Worm (Caenorhabditis elegans) whole organism, late embryonic: ENCODE data around the gene nhr-270.

Source experiments
- C08G9.2 ChIP-seq: sonication (generic microtip); optimal IDR thresholded peaks from 2 replicates; lab custom pipeline; 2016; ENCODE audit warnings: mild to moderate bottlenecking, missing genetic modification characterization, moderate library complexity, missing compliant biosample characterization
- K02D7.2 ChIP-seq: sonication (generic microtip); optimal IDR thresholded peaks from 2 replicates; lab custom pipeline; 2017; ENCODE audit warnings: mild to moderate bottlenecking, missing genetic modification characterization, missing compliant biosample characterization
- T23F11.4 ChIP-seq: fragments of 200-800 bp; sonication (Bioruptor generic); optimal IDR thresholded peaks from 2 replicates; lab custom pipeline; 2018; ENCODE audit warnings: mild to moderate bottlenecking, missing genetic modification characterization, missing compliant biosample characterization
- ceh-14 ChIP-seq: sonication (generic microtip); optimal IDR thresholded peaks from 2 replicates; lab custom pipeline; 2016; ENCODE audit warnings: missing genotype, missing genetic modification characterization, missing compliant biosample characterization
- ceh-18 ChIP-seq: sonication (generic microtip); optimal IDR thresholded peaks from 2 replicates; lab custom pipeline; 2016; ENCODE audit warnings: missing genetic modification characterization, missing compliant biosample characterization
- ceh-2 ChIP-seq: sonication (generic microtip); optimal IDR thresholded peaks from 2 replicates; lab custom pipeline; 2016; ENCODE audit warnings: missing genotype, missing genetic modification characterization, missing compliant biosample characterization
- ceh-24 ChIP-seq: sonication (generic microtip); optimal IDR thresholded peaks from 2 replicates; lab custom pipeline; 2016; ENCODE audit warnings: mild to moderate bottlenecking, missing genetic modification characterization, missing compliant biosample characterization
- ceh-30 ChIP-seq: fragments of 150-350 bp; optimal IDR thresholded peaks from 2 replicates; lab custom pipeline; 2014; ENCODE audit warnings: missing biosample characterization, missing genetic modification characterization
- ceh-31 ChIP-seq: sonication (generic microtip); optimal IDR thresholded peaks from 2 replicates; lab custom pipeline; 2016; ENCODE audit warnings: missing genetic modification characterization, missing compliant biosample characterization
- ceh-34 ChIP-seq: sonication (generic microtip); optimal IDR thresholded peaks from 2 replicates; lab custom pipeline; 2016; ENCODE audit warnings: mild to moderate bottlenecking, missing genetic modification characterization, missing compliant biosample characterization
- ceh-45 ChIP-seq: fragments of 200-800 bp; sonication (Bioruptor generic); IDR thresholded peaks from 2 replicates; pipeline ENCODE4 v1.3.6; 2022; ENCODE audit warnings: missing genetic modification reagents, missing genetic modification characterization, missing compliant biosample characterization
- ceh-48 ChIP-seq: sonication (generic microtip); optimal IDR thresholded peaks from 2 replicates; lab custom pipeline; 2016; ENCODE audit warnings: missing genetic modification characterization, inconsistent platforms, missing compliant biosample characterization
- ceh-6 ChIP-seq: fragments of 200-800 bp; sonication (Bioruptor generic); optimal IDR thresholded peaks from 2 replicates; lab custom pipeline; 2018; ENCODE audit warnings: mild to moderate bottlenecking, missing genetic modification characterization, missing compliant biosample characterization
- ceh-9 ChIP-seq: sonication (generic microtip); optimal IDR thresholded peaks from 2 replicates; lab custom pipeline; 2016; ENCODE audit warnings: mild to moderate bottlenecking, missing genetic modification characterization, inconsistent platforms, missing compliant biosample characterization
- dve-1 ChIP-seq: sonication (generic microtip); optimal IDR thresholded peaks from 2 replicates; lab custom pipeline; 2017; ENCODE audit warnings: antibody characterized with exemption, mild to moderate bottlenecking, missing genetic modification characterization, missing compliant biosample characterization
- elt-2 ChIP-seq: sonication (generic microtip); optimal IDR thresholded peaks from 2 replicates; lab custom pipeline; 2016; ENCODE audit warnings: missing genetic modification reagents, missing genetic modification characterization, missing compliant biosample characterization
- ets-4 ChIP-seq: sonication (generic microtip); optimal IDR thresholded peaks from 2 replicates; lab custom pipeline; 2016; ENCODE audit warnings: missing genetic modification characterization, missing compliant biosample characterization
- fax-1 ChIP-seq: sonication (generic microtip); optimal IDR thresholded peaks from 2 replicates; lab custom pipeline; 2016; ENCODE audit warnings: missing genotype, missing genetic modification characterization, missing compliant biosample characterization
- fkh-10 ChIP-seq: fragments of 150-350 bp; optimal IDR thresholded peaks from 2 replicates; lab custom pipeline; 2014; ENCODE audit warnings: missing biosample characterization, missing genetic modification reagents, missing genetic modification characterization
- gmeb-2 ChIP-seq: sonication (generic microtip); optimal IDR thresholded peaks from 2 replicates; lab custom pipeline; 2016; ENCODE audit warnings: missing genetic modification characterization, inconsistent platforms, missing compliant biosample characterization
- hlh-15 ChIP-seq: sonication (generic microtip); optimal IDR thresholded peaks from 2 replicates; lab custom pipeline; 2016; ENCODE audit warnings: missing genetic modification characterization, missing compliant biosample characterization
- hlh-8 ChIP-seq: sonication (generic microtip); optimal IDR thresholded peaks from 2 replicates; lab custom pipeline; 2016; ENCODE audit warnings: missing genotype, missing genetic modification characterization, missing compliant biosample characterization
- lin-11 ChIP-seq: fragments of 200-800 bp; sonication (Bioruptor generic); optimal IDR thresholded peaks from 2 replicates; lab custom pipeline; 2018; ENCODE audit warnings: mild to moderate bottlenecking, missing genetic modification characterization, missing compliant biosample characterization
- madf-2 ChIP-seq: sonication (generic microtip); optimal IDR thresholded peaks from 2 replicates; lab custom pipeline; 2017; ENCODE audit warnings: missing genetic modification characterization, missing compliant biosample characterization
- nfya-1 ChIP-seq: sonication (generic microtip); optimal IDR thresholded peaks from 2 replicates; lab custom pipeline; 2017; ENCODE audit warnings: missing genetic modification characterization, mild to moderate bottlenecking, missing compliant biosample characterization, antibody characterized with exemption, moderate library complexity
- nhr-11 ChIP-seq: fragments of 150-350 bp; optimal IDR thresholded peaks from 2 replicates; lab custom pipeline; 2014; ENCODE audit warnings: missing biosample characterization, missing genetic modification characterization
- nhr-232 ChIP-seq: sonication (generic microtip); optimal IDR thresholded peaks from 2 replicates; lab custom pipeline; 2016; ENCODE audit warnings: missing genetic modification characterization, missing compliant biosample characterization
- odd-2 ChIP-seq: sonication (generic microtip); optimal IDR thresholded peaks from 2 replicates; lab custom pipeline; 2017; ENCODE audit warnings: antibody characterized with exemption, mild to moderate bottlenecking, missing genetic modification characterization, missing compliant biosample characterization
- pag-3 ChIP-seq: sonication (generic microtip); optimal IDR thresholded peaks from 2 replicates; lab custom pipeline; 2016; ENCODE audit warnings: missing compliant biosample characterization, missing genetic modification characterization, borderline replicate concordance
- pat-9 ChIP-seq: fragments of 200-800 bp; sonication (Bioruptor generic); optimal IDR thresholded peaks from 2 replicates; lab custom pipeline; 2018; ENCODE audit warnings: mild to moderate bottlenecking, missing genetic modification characterization, moderate library complexity, missing compliant biosample characterization
- pax-1 ChIP-seq: fragments of 150-350 bp; optimal IDR thresholded peaks from 2 replicates; lab custom pipeline; 2014; ENCODE audit warnings: missing biosample characterization, missing genetic modification characterization
- pha-2 ChIP-seq: sonication (generic microtip); optimal IDR thresholded peaks from 2 replicates; lab custom pipeline; 2017; ENCODE audit warnings: mild to moderate bottlenecking, missing genetic modification characterization, missing compliant biosample characterization
- pqm-1 ChIP-seq: sonication (generic microtip); optimal IDR thresholded peaks from 2 replicates; lab custom pipeline; 2016; ENCODE audit warnings: missing genetic modification characterization, missing compliant biosample characterization
- pros-1 ChIP-seq: fragments of 150-350 bp; optimal IDR thresholded peaks from 2 replicates; lab custom pipeline; 2014; ENCODE audit warnings: missing biosample characterization, missing genetic modification reagents, missing genetic modification characterization
- sox-2 ChIP-seq: fragments of 200-800 bp; sonication (Bioruptor generic); IDR thresholded peaks from 2 replicates; pipeline ENCODE4 v1.3.6; 2022; ENCODE audit warnings: missing genetic modification reagents, missing genetic modification characterization, missing compliant biosample characterization
- tbx-2 ChIP-seq: sonication (generic microtip); optimal IDR thresholded peaks from 2 replicates; lab custom pipeline; 2016; ENCODE audit warnings: missing genetic modification characterization, missing compliant biosample characterization
- tbx-7 ChIP-seq: sonication (generic microtip); optimal IDR thresholded peaks from 2 replicates; lab custom pipeline; 2016; ENCODE audit warnings: missing genotype, missing genetic modification characterization, missing compliant biosample characterization
- ttx-3 ChIP-seq: sonication (generic microtip); optimal IDR thresholded peaks from 2 replicates; lab custom pipeline; 2016; ENCODE audit warnings: missing genetic modification reagents, missing genetic modification characterization, missing compliant biosample characterization
- unc-42 ChIP-seq: sonication (generic microtip); optimal IDR thresholded peaks from 2 replicates; lab custom pipeline; 2016; ENCODE audit warnings: missing genotype, missing genetic modification characterization, missing compliant biosample characterization
- unc-55 ChIP-seq: sonication (generic microtip); optimal IDR thresholded peaks from 2 replicates; lab custom pipeline; 2017; ENCODE audit warnings: missing biosample characterization, missing genetic modification reagents, missing genetic modification characterization

nhr-270 gene

ce11 chrV:777285-777684 lies 27.3 kb downstream of the nhr-270 start, which contains the start of gene R09E12.9:
R09E12.9 (plus strand) TSS chrV:777600.
- TF ChIP-seq ceh-48 (tag; lab: Kevin White, UChicago) = no peak
- no peak for TF ChIP-seq pag-3 (tag; lab: Kevin White, UChicago)
- TF ChIP-seq gmeb-2 (tag; lab: Kevin White, UChicago) = no peak
- no peak for TF ChIP-seq pros-1
- no peak for TF ChIP-seq hlh-15
- no peak for TF ChIP-seq ceh-18
- TF ChIP-seq tbx-2 (tag; lab: Kevin White, UChicago) = no peak
- no peak for TF ChIP-seq T23F11.4 (GFP tag; lab: Kevin White, UChicago)
- TF ChIP-seq fkh-10 (GFP tag; lab: Kevin White, UChicago) = no peak
- no peak for TF ChIP-seq ceh-9 (tag; lab: Kevin White, UChicago)
- no peak for TF ChIP-seq nfya-1

- TF ChIP-seq ceh-9 (tag; lab: Kevin White, UChicago) = no peak
Measured at ce11 chrV:774875-775359, 29.6 kb downstream of the nhr-270 start, which contains the start of gene srbc-58. srbc-58 (plus strand) TSS chrV:774995.

DNA sequence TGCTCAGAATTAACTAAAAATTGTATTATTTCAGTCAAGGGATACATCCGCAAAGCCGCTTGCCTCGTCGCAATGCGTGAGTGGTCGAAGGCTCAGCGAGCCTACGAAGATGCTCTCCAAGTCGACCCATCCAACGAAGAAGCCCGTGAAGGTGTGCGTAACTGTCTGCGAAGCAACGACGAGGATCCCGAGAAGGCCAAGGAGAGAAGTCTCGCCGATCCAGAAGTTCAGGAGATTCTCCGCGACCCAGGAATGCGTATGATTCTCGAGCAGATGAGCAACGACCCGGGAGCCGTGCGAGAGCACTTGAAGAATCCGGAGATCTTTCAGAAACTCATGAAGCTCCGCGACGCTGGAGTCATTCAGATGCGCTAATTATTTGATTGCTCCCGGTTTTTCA lies 30.2 kb downstream of the nhr-270 start:
- TF ChIP-seq sox-2 (GFP tag; lab: Robert Waterston, UW) (no peak), odd-2 (tag; lab: Kevin White, UChicago) (no peak), hlh-8 (tag; lab: Kevin White, UChicago) (no peak), T23F11.4 (GFP tag; lab: Kevin White, UChicago) (no peak), ceh-14 (tag; lab: Kevin White, UChicago) (no peak), ceh-9 (tag; lab: Kevin White, UChicago) (no peak), ceh-24 (tag; lab: Kevin White, UChicago) (no peak), ceh-48 (tag; lab: Kevin White, UChicago) (no peak), tbx-7 (tag; lab: Kevin White, UChicago) (no peak), ceh-2 (tag; lab: Kevin White, UChicago) (no peak), pax-1 (tag; lab: Kevin White, UChicago) (no peak), madf-2 (no peak), nhr-232 (no peak), fkh-10 (GFP tag; lab: Kevin White, UChicago) (no peak), ceh-45 (no peak), unc-55 (GFP tag; lab: Kevin White, UChicago) (no peak), ets-4 (no peak), pqm-1 (tag; lab: Kevin White, UChicago) (no peak), ceh-6 (no peak)

- no peak for TF ChIP-seq pha-2 (tag; lab: Kevin White, UChicago)
- TF ChIP-seq ceh-30 = no peak
- peak; percentile 83 for TF ChIP-seq nfya-1
- no peak for TF ChIP-seq sox-2 (GFP tag; lab: Robert Waterston, UW)
- TF ChIP-seq unc-42 (tag; lab: Kevin White, UChicago) = peak; percentile 64
- TF ChIP-seq K02D7.2 = no peak
- TF ChIP-seq hlh-15 = no peak
- peak; percentile 24 for TF ChIP-seq pax-1 (tag; lab: Kevin White, UChicago)
- peak; percentile 36 for TF ChIP-seq dve-1 (tag; lab: Kevin White, UChicago)
- peak; percentile 32 for TF ChIP-seq ceh-18
- peak; percentile 44 for TF ChIP-seq elt-2 (tag; lab: Kevin White, UChicago)
- peak; percentile 61 for TF ChIP-seq ceh-31 (tag; lab: Kevin White, UChicago)
- peak; percentile 77 for TF ChIP-seq unc-55 (GFP tag; lab: Kevin White, UChicago)
- TF ChIP-seq ceh-48 (tag; lab: Kevin White, UChicago) = peak; percentile 10
Measured at ce11 chrV:773256-773655, 31.3 kb downstream of the nhr-270 start, which contains the start of gene sti-1. sti-1 (plus strand) TSS chrV:773518.

DNA sequence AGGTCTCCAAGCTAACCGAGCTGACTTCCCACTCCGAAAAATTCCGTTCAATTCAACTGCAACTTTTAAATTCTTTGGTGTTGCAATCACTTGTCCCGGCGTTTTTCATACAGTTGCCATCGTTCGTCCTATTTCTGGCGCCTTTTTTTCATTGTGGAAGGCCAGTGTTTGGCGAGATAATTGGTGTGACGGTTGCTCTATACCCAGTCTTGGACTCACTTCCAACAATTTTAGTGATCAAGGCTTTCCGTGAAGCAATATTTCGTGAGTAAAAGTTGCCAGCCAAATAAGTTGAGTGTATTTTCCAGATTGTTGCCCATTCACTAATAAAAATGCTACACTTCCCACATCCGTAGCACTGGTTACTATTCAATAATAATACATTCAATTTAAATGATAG lies 32.3 kb downstream of the nhr-270 start:
- TF ChIP-seq tbx-2 (tag; lab: Kevin White, UChicago) = no peak
- TF ChIP-seq ceh-34 (tag; lab: Kevin White, UChicago) = no peak
- no peak for TF ChIP-seq ceh-2 (tag; lab: Kevin White, UChicago)
- TF ChIP-seq ceh-45 = no peak
- no peak for TF ChIP-seq lin-11
- no peak for TF ChIP-seq ceh-24 (tag; lab: Kevin White, UChicago)
- no peak for TF ChIP-seq fax-1 (tag; lab: Kevin White, UChicago)
- no peak for TF ChIP-seq ttx-3 (tag; lab: Kevin White, UChicago)
- TF ChIP-seq tbx-7 (tag; lab: Kevin White, UChicago) = no peak
- TF ChIP-seq nfya-1 = no peak
- no peak for TF ChIP-seq nhr-11
- TF ChIP-seq C08G9.2 (tag; lab: Kevin White, UChicago) = no peak
- no peak for TF ChIP-seq pat-9 (tag; lab: Kevin White, UChicago)
- TF ChIP-seq hlh-15 = no peak
